Worm (Caenorhabditis elegans) whole organism, young adult: Measurements from ENCODE around the gene col-78.

ENCODE experiments used
- F57A8.1 ChIP-seq: fragments of 200-800 bp; sonication (Bioruptor generic); optimal IDR thresholded peaks from 2 replicates; lab custom pipeline; 2018; ENCODE audit warnings: mild to moderate bottlenecking, missing genetic modification characterization, moderate library complexity, missing compliant biosample characterization
- efl-1 ChIP-seq: fragments of 150-350 bp; optimal IDR thresholded peaks from 2 replicates; lab custom pipeline; 2014; ENCODE audit warnings: missing biosample characterization, missing genetic modification reagents, missing genetic modification characterization
- fkh-3 ChIP-seq: sonication (generic microtip); optimal IDR thresholded peaks from 2 replicates; lab custom pipeline; 2016; ENCODE audit warnings: mild to moderate bottlenecking, missing genetic modification characterization, missing compliant biosample characterization
- gei-17 ChIP-seq: fragments of 200-800 bp; sonication (Bioruptor generic); optimal IDR thresholded peaks from 2 replicates; lab custom pipeline; 2018; ENCODE audit warnings: mild to moderate bottlenecking, missing genetic modification characterization, missing compliant biosample characterization
- hmg-20 ChIP-seq: fragments of 200-800 bp; sonication (Bioruptor generic); IDR thresholded peaks from 2 replicates; pipeline ENCODE4 v1.3.6; 2022; ENCODE audit warnings: missing genetic modification reagents, missing genetic modification characterization, missing compliant biosample characterization
- lag-1 ChIP-seq: fragments of 200-800 bp; sonication (Bioruptor generic); IDR thresholded peaks from 2 replicates; pipeline ENCODE4 v1.3.6; 2022; ENCODE audit warnings: missing genetic modification reagents, missing genetic modification characterization, missing compliant biosample characterization
- mel-28 ChIP-seq: sonication (generic microtip); optimal IDR thresholded peaks from 2 replicates; lab custom pipeline; 2016; ENCODE audit warnings: borderline replicate concordance, mild to moderate bottlenecking, missing genetic modification characterization, missing compliant biosample characterization
- pbrm-1 ChIP-seq: fragments of 200-800 bp; sonication (Bioruptor generic); IDR thresholded peaks from 2 replicates; pipeline ENCODE4 v1.3.6; 2022; ENCODE audit warnings: missing genetic modification reagents, missing genetic modification characterization, missing compliant biosample characterization
- rec-8 ChIP-seq, 2 experiments: sonication (generic microtip); optimal IDR thresholded peaks; 2 replicates each; lab custom pipeline; 2016; ENCODE audit warnings: mild to moderate bottlenecking in 2 of 2, missing genetic modification characterization in 2 of 2, missing genetic modification reagents in 2 of 2, missing genotype in 2 of 2, missing biosample characterization in 1 of 2, missing compliant biosample characterization in 1 of 2, moderate library complexity in 1 of 2
- unc-130 ChIP-seq: sonication (generic microtip); optimal IDR thresholded peaks from 2 replicates; lab custom pipeline; 2016; ENCODE audit warnings: missing genetic modification reagents, missing genetic modification characterization, missing compliant biosample characterization

ce11 chrII:9197212-9197611 lies 44.9 kb downstream of the col-78 start, which contains the start of gene let-23:
- TF ChIP-seq lag-1 (GFP tag; lab: Robert Waterston, UW) (no peak), mel-28 (tag; lab: Kevin White, UChicago) (no peak), hmg-20 (GFP tag; lab: Robert Waterston, UW) (no peak), pbrm-1 (no peak), F57A8.1 (GFP tag; lab: Kevin White, UChicago) (no peak), gei-17 (GFP tag; lab: Kevin White, UChicago) (no peak), rec-8 (tag; optimal IDR thresholded peaks at IDR 0.05; lab: Kevin White, UChicago) (no peak), efl-1 (GFP tag; lab: Kevin White, UChicago) (no peak), unc-130 (no peak), fkh-3 (tag; lab: Kevin White, UChicago) (no peak)
